Worm (Caenorhabditis elegans) whole organism, L4/young adult: ENCODE data around the gene Y37E11B.10.

ENCODE experiments used
- W03F9.2 ChIP-seq: fragments of 150-350 bp; optimal IDR thresholded peaks from 2 replicates; lab custom pipeline; 2014; ENCODE audit warnings: missing biosample characterization, missing genetic modification characterization
- dao-5 ChIP-seq: sonication (generic microtip); optimal IDR thresholded peaks from 2 replicates; lab custom pipeline; 2016; ENCODE audit warnings: missing genotype, missing genetic modification characterization, moderate library complexity, missing compliant biosample characterization
- him-1 ChIP-seq: sonication (generic microtip); optimal IDR thresholded peaks from 2 replicates; lab custom pipeline; 2016; ENCODE audit warnings: missing genotype, missing genetic modification reagents, missing genetic modification characterization, missing compliant biosample characterization

The Y37E11B.10 gene

ce11 chrIV:3638250-3638926, 32.1 kb upstream of the Y37E11B.10 start:
- no peak for TF ChIP-seq W03F9.2 (tag; lab: Kevin White, UChicago)
- no peak for TF ChIP-seq him-1
- no peak for TF ChIP-seq dao-5 (tag; lab: Kevin White, UChicago)

ce11 chrIV:3636528-3637129, 30.4 kb upstream of the Y37E11B.10 start, which contains the start of gene madf-9:
Gene madf-9 (plus strand): TSS chrIV:3637079.
- peak; percentile 18 for TF ChIP-seq him-1
- peak; percentile 70 for TF ChIP-seq dao-5 (tag; lab: Kevin White, UChicago)
- TF ChIP-seq W03F9.2 (tag; lab: Kevin White, UChicago) = no peak

- no peak for TF ChIP-seq dao-5 (tag; lab: Kevin White, UChicago)
- no peak for TF ChIP-seq W03F9.2 (tag; lab: Kevin White, UChicago)
- no peak for TF ChIP-seq him-1
Observed at ce11 chrIV:3633254-3633653, 27.0 kb upstream of the Y37E11B.10 start, which contains the start of gene ZC416.2. Gene ZC416.2 (plus strand): TSS chrIV:3633619.

- no peak for TF ChIP-seq him-1
- TF ChIP-seq dao-5 (tag; lab: Kevin White, UChicago) = no peak
- no peak for TF ChIP-seq W03F9.2 (tag; lab: Kevin White, UChicago)
Observed at ce11 chrIV:3632475-3632874, 26.2 kb upstream of the Y37E11B.10 start.

ce11 chrIV:3628896-3629641, 22.8 kb upstream of the Y37E11B.10 start:
- TF ChIP-seq him-1 (no peak), W03F9.2 (tag; lab: Kevin White, UChicago) (no peak), dao-5 (tag; lab: Kevin White, UChicago) (no peak)

- no peak for TF ChIP-seq W03F9.2 (tag; lab: Kevin White, UChicago)
- no peak for TF ChIP-seq dao-5 (tag; lab: Kevin White, UChicago)
- no peak for TF ChIP-seq him-1
Observed at ce11 chrIV:3626447-3626846, 20.2 kb upstream of the Y37E11B.10 start.

- TF ChIP-seq dao-5 (tag; lab: Kevin White, UChicago) (no peak), him-1 (no peak), W03F9.2 (tag; lab: Kevin White, UChicago) (no peak)
Observed at ce11 chrIV:3624597-3624996, 18.3 kb upstream of the Y37E11B.10 start, which contains the start of the genes cha-1 and unc-17. Gene cha-1 (minus strand): TSS chrIV:3624697. Gene unc-17 (minus strand): TSS chrIV:3624699.

ce11 chrIV:3621805-3622355, 15.6 kb upstream of the Y37E11B.10 start:
- TF ChIP-seq dao-5 (tag; lab: Kevin White, UChicago) = no peak
- TF ChIP-seq him-1 = no peak
- no peak for TF ChIP-seq W03F9.2 (tag; lab: Kevin White, UChicago)

- TF ChIP-seq W03F9.2 (tag; lab: Kevin White, UChicago) = no peak
- TF ChIP-seq him-1 = no peak
- no peak for TF ChIP-seq dao-5 (tag; lab: Kevin White, UChicago)
Observed at ce11 chrIV:3618719-3619118, 12.5 kb upstream of the Y37E11B.10 start.

- TF ChIP-seq him-1 = no peak
- no peak for TF ChIP-seq W03F9.2 (tag; lab: Kevin White, UChicago)
- no peak for TF ChIP-seq dao-5 (tag; lab: Kevin White, UChicago)
Observed at ce11 chrIV:3613022-3613605, 6.8 kb upstream of the Y37E11B.10 start, which contains the start of gene ltah-1.2. Gene ltah-1.2 (minus strand): TSS chrIV:3613072.

ce11 chrIV:3611845-3612244, 5.6 kb upstream of the Y37E11B.10 start:
- no peak for TF ChIP-seq W03F9.2 (tag; lab: Kevin White, UChicago)
- TF ChIP-seq dao-5 (tag; lab: Kevin White, UChicago) = no peak
- TF ChIP-seq him-1 = no peak

ce11 chrIV:3610987-3611386, 4.7 kb upstream of the Y37E11B.10 start:
- TF ChIP-seq W03F9.2 (tag; lab: Kevin White, UChicago) = no peak

ce11 chrIV:3608547-3609222, 2.4 kb upstream of the Y37E11B.10 start:
- TF ChIP-seq dao-5 (tag; lab: Kevin White, UChicago) = no peak
- no peak for TF ChIP-seq W03F9.2 (tag; lab: Kevin White, UChicago)
- TF ChIP-seq him-1 = no peak
